Fruit fly (Drosophila melanogaster) whole organism, adult: ENCODE data around the gene ATP6AP2.

Experiments
- CG14711 ChIP-seq: fragments of 200-800 bp; sonication (Bioruptor generic); optimal IDR thresholded peaks from 2 replicates; lab custom pipeline; 2018; ENCODE audit warnings: missing biosample characterization, mild to moderate bottlenecking, missing genetic modification characterization, moderate library complexity
- CG33017 ChIP-seq: fragments of 200-800 bp; sonication (Bioruptor generic); optimal IDR thresholded peaks from 2 replicates; lab custom pipeline; 2018; ENCODE audit warnings: missing biosample characterization, mild to moderate bottlenecking, missing genetic modification characterization, moderate library complexity
- CG5204 ChIP-seq: fragments of 200-800 bp; sonication (Bioruptor generic); optimal IDR thresholded peaks from 2 replicates; lab custom pipeline; 2016; ENCODE audit warnings: missing biosample characterization, missing genetic modification characterization
- CG7045 ChIP-seq: fragments of 200-800 bp; sonication (Bioruptor generic); optimal IDR thresholded peaks from 2 replicates; lab custom pipeline; 2017; ENCODE audit warnings: missing biosample characterization, mild to moderate bottlenecking, missing genetic modification characterization
- Crg-1 ChIP-seq: fragments of 200-800 bp; sonication (Bioruptor generic); optimal IDR thresholded peaks from 2 replicates; lab custom pipeline; 2016; ENCODE audit warnings: missing biosample characterization, missing genetic modification characterization
- kay ChIP-seq: fragments of 200-800 bp; sonication (Bioruptor generic); peaks from one replicate; lab custom pipeline; 2016; ENCODE audit warnings: missing biosample characterization, missing genetic modification characterization, borderline replicate concordance
- ovo ChIP-seq: fragments of 200-800 bp; sonication (Bioruptor generic); optimal IDR thresholded peaks from 2 replicates; lab custom pipeline; 2016; ENCODE audit warnings: missing biosample characterization, missing genetic modification characterization

dm6 chr3R:9258252-9259225 is 1.9 kb upstream of the ATP6AP2 start, which contains the start of the genes Ibf2 and Ibf1:
- no peak for TF ChIP-seq kay (GFP tag; lab: Kevin White, UChicago)
- TF ChIP-seq ovo, result no peak
- no peak for TF ChIP-seq CG7045 (GFP tag; lab: Kevin White, UChicago)
- TF ChIP-seq CG33017 (tag; lab: Kevin White, UChicago), result no peak
- TF ChIP-seq CG5204, result no peak
- TF ChIP-seq CG14711, result no peak
- TF ChIP-seq Crg-1 (GFP tag; lab: Kevin White, UChicago), result no peak
